Worm (Caenorhabditis elegans): ENCODE results near the gene frm-2.

DNA sequence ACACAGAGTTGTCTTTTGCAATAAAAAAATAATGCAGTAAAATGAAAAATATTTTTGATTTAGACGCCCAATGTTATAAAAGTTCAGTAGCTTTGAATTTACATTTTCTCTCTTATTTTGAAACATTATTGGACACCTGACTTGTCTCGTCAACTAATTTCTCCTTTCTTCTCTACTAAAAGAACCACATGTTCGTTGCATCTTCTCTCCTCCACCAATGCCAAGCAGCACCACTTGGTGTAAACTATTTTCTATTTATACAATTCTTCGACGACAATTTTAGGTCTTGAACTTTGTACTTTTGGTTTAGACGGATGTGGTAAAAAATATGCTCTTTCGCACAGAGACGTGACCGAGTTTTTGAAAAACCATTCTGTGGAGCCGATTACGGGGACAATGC, 51.3 kb downstream of the frm-2 start:
- TF ChIP-seq nhr-237 (tag; optimal IDR thresholded peaks at IDR 0.05), result no peak
- no peak for TF ChIP-seq nhr-28 (tag; optimal IDR thresholded peaks at IDR 0.05)
- no peak for TF ChIP-seq lin-13 (tag; optimal IDR thresholded peaks at IDR 0.05)
- TF ChIP-seq elt-1 (tag; optimal IDR thresholded peaks at IDR 0.05; ENCODE audit: borderline replicate concordance, insufficient read depth), result no peak
- TF ChIP-seq sptf-1 (tag; optimal IDR thresholded peaks at IDR 0.05), result no peak
- no peak for TF ChIP-seq ceh-43 (GFP tag; optimal IDR thresholded peaks at IDR 0.05)

Data from whole organism, mixed stage, embryonic.